Fruit fly (Drosophila melanogaster) S2 (cell line): ENCODE results near the gene CG32639.

Experiments
- CG8478 ChIP-seq: fragments of >200 bp; optimal IDR thresholded peaks from 2 replicates; lab custom pipeline; 2018
- CTCF ChIP-seq, 2 experiments: fragments of >200 bp; optimal IDR thresholded peaks; 2 replicates each; lab custom pipeline; 2018

DNA sequence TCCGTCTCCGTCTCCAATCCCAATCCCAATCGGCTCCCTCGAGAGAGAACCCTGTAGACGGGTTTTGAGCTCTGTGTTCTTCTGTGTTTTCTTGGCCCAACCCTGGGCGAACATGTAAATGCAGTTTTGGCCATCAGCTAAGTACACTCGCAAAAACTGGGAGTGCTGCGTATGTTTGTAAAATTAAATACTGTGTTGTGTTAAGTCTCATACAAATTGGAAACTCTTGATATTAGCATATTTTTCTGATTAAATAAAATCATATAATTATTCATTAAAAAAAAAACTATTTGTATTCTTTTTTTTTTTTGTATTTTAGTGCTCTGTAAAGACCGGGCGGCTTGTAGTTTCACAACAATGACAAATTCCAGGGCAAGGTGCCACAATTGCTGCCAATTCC is 9.4 kb upstream of the CG32639 start:
- TF ChIP-seq CG8478 (no peak), CTCF (optimal IDR thresholded peaks at IDR 0.05; lab: Kevin White, UChicago) (no peak)
